Worm (Caenorhabditis elegans) whole organism, mixed stage, embryonic: ENCODE results near the gene C01G5.3.
A peak's percentile ranks its signal among the peaks of the same experiment; 100 is the strongest.

Experiments
- bed-3 ChIP-seq: fragments of 200-800 bp; sonication (Bioruptor generic); optimal IDR thresholded peaks from 3 replicates; lab custom pipeline; 2018; ENCODE audit warnings: mild to moderate bottlenecking, missing genetic modification characterization, moderate library complexity, missing compliant biosample characterization
- blmp-1 ChIP-seq: fragments of 150-350 bp; optimal IDR thresholded peaks from 2 replicates; lab custom pipeline; 2014; ENCODE audit warnings: missing biosample characterization, missing genetic modification characterization
- ceh-39 ChIP-seq: fragments of 150-350 bp; optimal IDR thresholded peaks from 2 replicates; lab custom pipeline; 2014; ENCODE audit warnings: missing biosample characterization, missing genetic modification characterization
- ceh-43 ChIP-seq: fragments of 200-800 bp; sonication (Bioruptor generic); optimal IDR thresholded peaks from 2 replicates; lab custom pipeline; 2018; ENCODE audit warnings: mild to moderate bottlenecking, missing genetic modification characterization, moderate library complexity, missing compliant biosample characterization
- ces-1 ChIP-seq: fragments of 150-350 bp; optimal IDR thresholded peaks from 2 replicates; lab custom pipeline; 2014; ENCODE audit warnings: missing biosample characterization, missing genetic modification reagents, missing genetic modification characterization
- drap-1 ChIP-seq: fragments of 200-800 bp; sonication (Bioruptor generic); optimal IDR thresholded peaks from 3 replicates; lab custom pipeline; 2018; ENCODE audit warnings: mild to moderate bottlenecking, missing genetic modification characterization, missing compliant biosample characterization
- elt-1 ChIP-seq: sonication (generic microtip); optimal IDR thresholded peaks from 2 replicates; lab custom pipeline; 2017; ENCODE audit warnings: missing genetic modification characterization, mild to moderate bottlenecking, missing compliant biosample characterization, antibody characterized with exemption, moderate library complexity, borderline replicate concordance; ENCODE audit not compliant: insufficient read depth
- elt-3 ChIP-seq: fragments of 150-350 bp; optimal IDR thresholded peaks from 2 replicates; lab custom pipeline; 2014; ENCODE audit warnings: missing biosample characterization, missing genetic modification characterization
- flh-1 ChIP-seq: fragments of 200-800 bp; sonication (Bioruptor generic); optimal IDR thresholded peaks from 2 replicates; lab custom pipeline; 2018; ENCODE audit warnings: mild to moderate bottlenecking, missing genetic modification characterization, moderate library complexity, missing compliant biosample characterization
- ham-2 ChIP-seq: fragments of 200-800 bp; sonication (Bioruptor generic); optimal IDR thresholded peaks from 2 replicates; lab custom pipeline; 2018; ENCODE audit warnings: mild to moderate bottlenecking, missing genetic modification characterization, missing compliant biosample characterization
- hlh-1 ChIP-seq: fragments of 150-350 bp; optimal IDR thresholded peaks from 2 replicates; lab custom pipeline; 2014; ENCODE audit warnings: missing biosample characterization, missing genetic modification reagents, missing genetic modification characterization
- lin-13 ChIP-seq: fragments of 150-350 bp; optimal IDR thresholded peaks from 2 replicates; lab custom pipeline; 2014; ENCODE audit warnings: missing biosample characterization, missing genetic modification characterization
- lsy-2 ChIP-seq: fragments of 150-350 bp; optimal IDR thresholded peaks from 2 replicates; lab custom pipeline; 2014; ENCODE audit warnings: missing biosample characterization, missing genetic modification characterization
- mab-5 ChIP-seq: fragments of 150-350 bp; optimal IDR thresholded peaks from 2 replicates; lab custom pipeline; 2014; ENCODE audit warnings: missing biosample characterization, missing genetic modification characterization
- mep-1 ChIP-seq: fragments of 150-350 bp; optimal IDR thresholded peaks from 2 replicates; lab custom pipeline; 2017; ENCODE audit warnings: missing biosample characterization, missing genetic modification reagents, missing genetic modification characterization, inconsistent platforms
- mls-2 ChIP-seq: sonication (generic microtip); optimal IDR thresholded peaks from 2 replicates; lab custom pipeline; 2016; ENCODE audit warnings: mild to moderate bottlenecking, missing genetic modification characterization, moderate library complexity, missing compliant biosample characterization
- nhr-12 ChIP-seq: fragments of 150-350 bp; optimal IDR thresholded peaks from 2 replicates; lab custom pipeline; 2014; ENCODE audit warnings: missing biosample characterization, missing genetic modification characterization
- nhr-2 ChIP-seq: fragments of 150-350 bp; optimal IDR thresholded peaks from 2 replicates; lab custom pipeline; 2014; ENCODE audit warnings: missing biosample characterization, missing genetic modification characterization
- nhr-237 ChIP-seq: fragments of 150-350 bp; optimal IDR thresholded peaks from 2 replicates; lab custom pipeline; 2014; ENCODE audit warnings: missing biosample characterization, missing genetic modification characterization
- nhr-28 ChIP-seq: fragments of 150-350 bp; optimal IDR thresholded peaks from 2 replicates; lab custom pipeline; 2014; ENCODE audit warnings: missing biosample characterization, missing genetic modification characterization
- nhr-76 ChIP-seq: sonication (generic microtip); optimal IDR thresholded peaks from 2 replicates; lab custom pipeline; 2017; ENCODE audit warnings: missing biosample characterization, missing genetic modification characterization
- pha-4 ChIP-seq: fragments of 150-350 bp; optimal IDR thresholded peaks from 2 replicates; lab custom pipeline; 2018; ENCODE audit warnings: missing biosample characterization, missing genetic modification reagents, missing genetic modification characterization
- sem-2 ChIP-seq: fragments of 200-800 bp; sonication (Bioruptor generic); optimal IDR thresholded peaks from 2 replicates; lab custom pipeline; 2018; ENCODE audit warnings: mild to moderate bottlenecking, missing genetic modification characterization, missing compliant biosample characterization
- snpc-4 ChIP-seq: fragments of 150-350 bp; optimal IDR thresholded peaks from 2 replicates; lab custom pipeline; 2014; ENCODE audit warnings: missing biosample characterization, missing genetic modification characterization
- tbx-8 ChIP-seq: fragments of 200-800 bp; sonication (Bioruptor generic); optimal IDR thresholded peaks from 2 replicates; lab custom pipeline; 2018; ENCODE audit warnings: mild to moderate bottlenecking, missing genetic modification characterization, moderate library complexity, missing compliant biosample characterization
- unc-39 ChIP-seq: fragments of 150-350 bp; optimal IDR thresholded peaks from 2 replicates; lab custom pipeline; 2014; ENCODE audit warnings: missing biosample characterization, missing genetic modification characterization
- unc-62 ChIP-seq: fragments of 150-350 bp; optimal IDR thresholded peaks from 2 replicates; lab custom pipeline; 2014; ENCODE audit warnings: missing biosample characterization, missing genetic modification reagents, missing genetic modification characterization

Gene C01G5.3

ce11 chrIV:6519593-6519992, 16.4 kb upstream of the C01G5.3 start, which contains the start of gene C01G5.9:
Gene C01G5.9, plus strand, starts transcription at chrIV:6519893.
- no peak for TF ChIP-seq nhr-76 (tag; lab: Kevin White, UChicago)
- TF ChIP-seq lsy-2 (tag; lab: Kevin White, UChicago), result no peak
- peak; percentile 77 for TF ChIP-seq blmp-1 (tag; lab: Kevin White, UChicago)
- no peak for TF ChIP-seq ham-2 (GFP tag; lab: Kevin White, UChicago)
- no peak for TF ChIP-seq nhr-28 (tag; lab: Kevin White, UChicago)
- TF ChIP-seq bed-3 (GFP tag; lab: Kevin White, UChicago), result no peak
- no peak for TF ChIP-seq nhr-12 (tag; lab: Kevin White, UChicago)
- no peak for TF ChIP-seq drap-1 (GFP tag; lab: Kevin White, UChicago)

ce11 chrIV:6522305-6522917, 13.6 kb upstream of the C01G5.3 start, which contains the start of gene ddi-1:
Gene ddi-1, plus strand, starts transcription at chrIV:6522867.
- TF ChIP-seq lin-13 (tag; lab: Kevin White, UChicago), result no peak

ce11 chrIV:6523773-6524172, 12.2 kb upstream of the C01G5.3 start:
- TF ChIP-seq ceh-43 (GFP tag; lab: Kevin White, UChicago) (no peak), unc-62 (GFP tag; lab: Kevin White, UChicago) (no peak), mls-2 (tag; lab: Kevin White, UChicago) (no peak), lin-13 (tag; lab: Kevin White, UChicago) (no peak), blmp-1 (tag; lab: Kevin White, UChicago) (no peak), tbx-8 (GFP tag; lab: Kevin White, UChicago) (no peak), ces-1 (no peak)
- TF ChIP-seq, all 35 proteins: peak for 0

ce11 chrIV:6524531-6524930, 11.5 kb upstream of the C01G5.3 start, which contains the start of gene C01G5.5:
Gene C01G5.5, plus strand, starts transcription at chrIV:6524610.
- no peak for TF ChIP-seq elt-3 (tag; lab: Kevin White, UChicago)
- TF ChIP-seq unc-62 (GFP tag; lab: Kevin White, UChicago), result no peak
- TF ChIP-seq tbx-8 (GFP tag; lab: Kevin White, UChicago), result no peak
- TF ChIP-seq lin-13 (tag; lab: Kevin White, UChicago), result no peak
- TF ChIP-seq elt-1, result no peak
- no peak for TF ChIP-seq nhr-2 (tag; lab: Kevin White, UChicago)
- no peak for TF ChIP-seq nhr-237
- TF ChIP-seq sem-2 (GFP tag; lab: Kevin White, UChicago), result no peak

ce11 chrIV:6526522-6526921, 9.5 kb upstream of the C01G5.3 start:
- TF ChIP-seq ceh-39 (tag; lab: Kevin White, UChicago), result no peak
- no peak for TF ChIP-seq ham-2 (GFP tag; lab: Kevin White, UChicago)
- no peak for TF ChIP-seq blmp-1 (tag; lab: Kevin White, UChicago)
- no peak for TF ChIP-seq hlh-1 (tag; lab: Kevin White, UChicago)

ce11 chrIV:6528202-6528601, 7.8 kb upstream of the C01G5.3 start:
- TF ChIP-seq elt-3 (tag; lab: Kevin White, UChicago), result no peak
- no peak for TF ChIP-seq ceh-39 (tag; lab: Kevin White, UChicago)
- no peak for TF ChIP-seq hlh-1 (tag; lab: Kevin White, UChicago)
- no peak for TF ChIP-seq ceh-43 (GFP tag; lab: Kevin White, UChicago)
- no peak for TF ChIP-seq sem-2 (GFP tag; lab: Kevin White, UChicago)
- TF ChIP-seq elt-1, result no peak
- TF ChIP-seq mab-5 (tag; lab: Kevin White, UChicago), result no peak
- TF ChIP-seq bed-3 (GFP tag; lab: Kevin White, UChicago), result no peak
- TF ChIP-seq ham-2 (GFP tag; lab: Kevin White, UChicago), result no peak
- TF ChIP-seq unc-39 (tag; lab: Kevin White, UChicago), result no peak
- no peak for TF ChIP-seq pha-4 (tag; lab: Kevin White, UChicago)
- no peak for TF ChIP-seq nhr-237
- TF ChIP-seq flh-1 (GFP tag; lab: Kevin White, UChicago), result no peak
- no peak for TF ChIP-seq nhr-76 (tag; lab: Kevin White, UChicago)
- no peak for TF ChIP-seq nhr-12 (tag; lab: Kevin White, UChicago)
- no peak for TF ChIP-seq snpc-4 (tag; lab: Kevin White, UChicago)
- TF ChIP-seq mep-1 (tag; lab: Kevin White, UChicago), result no peak
- no peak for TF ChIP-seq lsy-2 (tag; lab: Kevin White, UChicago)
